Fruit fly (Drosophila melanogaster) whole organism, embryonic: Measurements from ENCODE around the gene Ldaf1.

Source experiments
- Ada2b ChIP-seq: fragments of 200-800 bp; sonication (Bioruptor generic); IDR thresholded peaks from 2 replicates; pipeline ENCODE4 v1.3.6; 2022; ENCODE audit warnings: missing biosample characterization, missing genetic modification characterization
- Atf-2 ChIP-seq: fragments of 200-800 bp; sonication (Bioruptor generic); optimal IDR thresholded peaks from 2 replicates; lab custom pipeline; 2016; ENCODE audit warnings: missing biosample characterization, missing genetic modification characterization
- CG1024 ChIP-seq: fragments of 200-800 bp; sonication (Bioruptor generic); IDR thresholded peaks from 2 replicates; pipeline ENCODE4 v1.3.6; 2022; ENCODE audit warnings: missing biosample characterization, missing genetic modification characterization
- CG10654 ChIP-seq: fragments of 200-800 bp; sonication (Bioruptor generic); optimal IDR thresholded peaks from 2 replicates; lab custom pipeline; 2016; ENCODE audit warnings: missing biosample characterization, missing genetic modification characterization
- CG10959 ChIP-seq: fragments of 200-800 bp; sonication (Bioruptor generic); IDR thresholded peaks from 2 replicates; pipeline ENCODE4 v1.3.6; 2022; ENCODE audit warnings: missing biosample characterization, missing genetic modification characterization
- CG12391 ChIP-seq: fragments of 200-800 bp; sonication (Bioruptor generic); optimal IDR thresholded peaks from 3 replicates; lab custom pipeline; 2018; ENCODE audit warnings: missing biosample characterization, mild to moderate bottlenecking, missing genetic modification characterization, moderate library complexity
- CG12942 ChIP-seq: fragments of 200-800 bp; sonication (Bioruptor generic); optimal IDR thresholded peaks from 3 replicates; lab custom pipeline; 2016; ENCODE audit warnings: missing biosample characterization, missing genetic modification characterization
- CG13894 ChIP-seq: fragments of 200-800 bp; sonication (Bioruptor generic); optimal IDR thresholded peaks from 3 replicates; lab custom pipeline; 2018; ENCODE audit warnings: missing biosample characterization, mild to moderate bottlenecking, missing genetic modification characterization, moderate library complexity
- CG15269 ChIP-seq: fragments of 200-800 bp; sonication (Bioruptor generic); optimal IDR thresholded peaks from 2 replicates; lab custom pipeline; 2018; ENCODE audit warnings: missing biosample characterization, mild to moderate bottlenecking, missing genetic modification characterization, moderate library complexity
- CG17568 ChIP-seq: fragments of 200-800 bp; sonication (Bioruptor generic); optimal IDR thresholded peaks from 2 replicates; lab custom pipeline; 2018; ENCODE audit warnings: missing biosample characterization, mild to moderate bottlenecking, missing genetic modification characterization, moderate library complexity
- CG2678 ChIP-seq: fragments of 200-800 bp; sonication (Bioruptor generic); optimal IDR thresholded peaks from 3 replicates; lab custom pipeline; 2019; ENCODE audit warnings: missing biosample characterization, mild to moderate bottlenecking, missing genetic modification characterization, moderate library complexity
- CG4404 ChIP-seq: fragments of 200-800 bp; sonication (Bioruptor generic); IDR thresholded peaks from 2 replicates; pipeline ENCODE4 v1.3.6; 2022; ENCODE audit warnings: missing biosample characterization, missing genetic modification characterization
- CG6272 ChIP-seq: fragments of 200-800 bp; sonication (Bioruptor generic); IDR thresholded peaks from 2 replicates; pipeline ENCODE4 v1.3.6; 2022; ENCODE audit warnings: missing biosample characterization, missing genetic modification characterization
- CG6689 ChIP-seq: fragments of 200-800 bp; sonication (Bioruptor generic); IDR thresholded peaks from 2 replicates; pipeline ENCODE4 v1.3.6; 2022; ENCODE audit warnings: missing biosample characterization, missing genetic modification characterization
- CG7839 ChIP-seq: fragments of 200-800 bp; sonication (Bioruptor generic); optimal IDR thresholded peaks from 3 replicates; lab custom pipeline; 2018; ENCODE audit warnings: missing biosample characterization, mild to moderate bottlenecking, missing genetic modification characterization, moderate library complexity
- CHES-1-like ChIP-seq: fragments of 200-800 bp; sonication (Bioruptor generic); optimal IDR thresholded peaks from 2 replicates; lab custom pipeline; 2016; ENCODE audit warnings: missing biosample characterization, missing genetic modification characterization
- D19B ChIP-seq: fragments of 200-800 bp; sonication (Bioruptor generic); optimal IDR thresholded peaks from 2 replicates; lab custom pipeline; 2017; ENCODE audit warnings: missing biosample characterization, mild to moderate bottlenecking, missing genetic modification characterization
- Dad ChIP-seq: fragments of 200-800 bp; sonication (Bioruptor generic); optimal IDR thresholded peaks from 3 replicates; lab custom pipeline; 2016; ENCODE audit warnings: missing biosample characterization, missing genetic modification characterization
- Dp ChIP-seq: fragments of 200-800 bp; sonication (Bioruptor generic); optimal IDR thresholded peaks from 2 replicates; lab custom pipeline; 2018; ENCODE audit warnings: missing biosample characterization, mild to moderate bottlenecking, missing genetic modification characterization, moderate library complexity
- Ets65A ChIP-seq: fragments of 200-800 bp; sonication (Bioruptor generic); peaks from one replicate; lab custom pipeline; 2016; ENCODE audit warnings: missing biosample characterization, missing genetic modification characterization
- Fer3 ChIP-seq: fragments of 200-800 bp; sonication (Bioruptor generic); optimal IDR thresholded peaks from 2 replicates; lab custom pipeline; 2018; ENCODE audit warnings: missing biosample characterization, mild to moderate bottlenecking, missing genetic modification characterization, moderate library complexity
- H15 ChIP-seq: fragments of 200-800 bp; sonication (Bioruptor generic); IDR thresholded peaks from 3 replicates; pipeline ENCODE4 v1.3.6; 2022; ENCODE audit warnings: missing biosample characterization, missing genetic modification characterization
- Hr3 ChIP-seq: fragments of 200-800 bp; sonication (Bioruptor generic); optimal IDR thresholded peaks from 3 replicates; lab custom pipeline; 2016; ENCODE audit warnings: missing biosample characterization, missing genetic modification characterization
- Meics ChIP-seq: fragments of 200-800 bp; sonication (Bioruptor generic); optimal IDR thresholded peaks from 2 replicates; lab custom pipeline; 2017; ENCODE audit warnings: missing biosample characterization, mild to moderate bottlenecking, missing genetic modification characterization
- Nf-YB ChIP-seq: fragments of 200-800 bp; sonication (Bioruptor generic); optimal IDR thresholded peaks from 3 replicates; lab custom pipeline; 2019; ENCODE audit warnings: missing biosample characterization, mild to moderate bottlenecking, missing genetic modification characterization, moderate library complexity
- Stat92E ChIP-seq, 3 experiments: fragments of >200 bp in 2 of 3; fragments of 200-800 bp in 1 of 3; sonication (Bioruptor generic) in 1 of 3; optimal IDR thresholded peaks; 2 replicates each; lab custom pipeline; 2017 to 2019; ENCODE audit warnings: missing biosample characterization in 3 of 3, missing genetic modification characterization in 3 of 3, mild to moderate bottlenecking in 1 of 3, moderate library complexity in 1 of 3
- Trl ChIP-seq, 3 experiments: fragments of >200 bp in 2 of 3; fragments of 200-800 bp in 1 of 3; sonication (Bioruptor generic) in 1 of 3; optimal IDR thresholded peaks; 2 replicates in 1 of 3; 3 replicates in 2 of 3; lab custom pipeline; 2016 to 2017; ENCODE audit warnings: missing biosample characterization in 1 of 3, missing genetic modification characterization in 1 of 3
- YL-1 ChIP-seq: fragments of 200-800 bp; sonication (Bioruptor generic); optimal IDR thresholded peaks from 3 replicates; lab custom pipeline; 2017; ENCODE audit warnings: missing biosample characterization, mild to moderate bottlenecking, missing genetic modification characterization
- al ChIP-seq: fragments of 200-800 bp; sonication (Bioruptor generic); IDR thresholded peaks from 2 replicates; pipeline ENCODE4 v1.3.6; 2022; ENCODE audit warnings: missing biosample characterization, missing genetic modification characterization
- chif ChIP-seq, 2 experiments: fragments of 200-800 bp; sonication (Bioruptor generic); optimal IDR thresholded peaks; 3 replicates each; lab custom pipeline; 2016; ENCODE audit warnings: missing biosample characterization in 2 of 2, missing genetic modification characterization in 2 of 2
- ci ChIP-seq: fragments of 200-800 bp; sonication (Bioruptor generic); IDR thresholded peaks from 3 replicates; pipeline ENCODE4 v1.3.6; 2022; ENCODE audit warnings: missing biosample characterization, missing genetic modification characterization
- croc ChIP-seq: fragments of 200-800 bp; sonication (Bioruptor generic); conservative IDR thresholded peaks from 3 replicates; pipeline ENCODE4 v1.3.6; 2022; ENCODE audit warnings: missing biosample characterization, missing genetic modification characterization
- grau ChIP-seq: fragments of 200-800 bp; optimal IDR thresholded peaks from 3 replicates; lab custom pipeline; 2019; ENCODE audit warnings: missing biosample characterization, mild to moderate bottlenecking, missing genetic modification characterization, moderate library complexity
- her ChIP-seq: fragments of 200-800 bp; sonication (Bioruptor generic); optimal IDR thresholded peaks from 2 replicates; lab custom pipeline; 2016; ENCODE audit warnings: missing biosample characterization, missing genetic modification characterization
- insv ChIP-seq, 2 experiments: fragments of 200-800 bp; sonication (Bioruptor generic); optimal IDR thresholded peaks; 3 replicates each; lab custom pipeline; 2016 to 2018; ENCODE audit warnings: missing biosample characterization in 2 of 2, missing genetic modification characterization in 2 of 2
- lab ChIP-seq: fragments of 200-800 bp; sonication (Bioruptor generic); optimal IDR thresholded peaks from 3 replicates; lab custom pipeline; 2017; ENCODE audit warnings: missing biosample characterization, missing genetic modification characterization, mild to moderate bottlenecking, moderate library complexity, missing genetic modification reagents
- org-1 ChIP-seq: fragments of 200-800 bp; sonication (Bioruptor generic); optimal IDR thresholded peaks from 2 replicates; lab custom pipeline; 2017; ENCODE audit warnings: missing biosample characterization, missing genetic modification characterization
- pita ChIP-seq: fragments of 200-800 bp; sonication (Bioruptor generic); optimal IDR thresholded peaks from 2 replicates; lab custom pipeline; 2017; ENCODE audit warnings: missing biosample characterization, mild to moderate bottlenecking, missing genetic modification characterization
- repo ChIP-seq: fragments of 200-800 bp; sonication (Bioruptor generic); optimal IDR thresholded peaks from 2 replicates; lab custom pipeline; 2016; ENCODE audit warnings: missing biosample characterization, missing genetic modification characterization
- scrt ChIP-seq: fragments of 200-800 bp; sonication (Bioruptor generic); optimal IDR thresholded peaks from 2 replicates; lab custom pipeline; 2018; ENCODE audit warnings: missing biosample characterization, mild to moderate bottlenecking, missing genetic modification characterization, moderate library complexity
- sr ChIP-seq: fragments of 200-800 bp; sonication (Bioruptor generic); IDR thresholded peaks from 3 replicates; pipeline ENCODE4 v1.3.6; 2022; ENCODE audit warnings: missing biosample characterization, missing genetic modification characterization
- ssp ChIP-seq: fragments of 200-800 bp; sonication (Bioruptor generic); IDR thresholded peaks from 2 replicates; pipeline ENCODE4 v1.3.6; 2022; ENCODE audit warnings: missing biosample characterization, missing genetic modification characterization
- tin ChIP-seq: fragments of 200-800 bp; sonication (Bioruptor generic); optimal IDR thresholded peaks from 3 replicates; lab custom pipeline; 2016; ENCODE audit warnings: missing biosample characterization, missing genetic modification characterization
- twi ChIP-seq: fragments of 200-800 bp; optimal IDR thresholded peaks from 2 replicates; lab custom pipeline; 2019; ENCODE audit warnings: missing biosample characterization, mild to moderate bottlenecking, missing genetic modification characterization, moderate library complexity
- wdn ChIP-seq: fragments of 200-800 bp; sonication (Bioruptor generic); IDR thresholded peaks from 2 replicates; pipeline ENCODE4 v1.3.6; 2022; ENCODE audit warnings: missing biosample characterization, missing genetic modification characterization
- zf30C ChIP-seq: fragments of 200-800 bp; sonication (Bioruptor generic); optimal IDR thresholded peaks from 3 replicates; lab custom pipeline; 2018; ENCODE audit warnings: missing biosample characterization, mild to moderate bottlenecking, missing genetic modification characterization
- zfh1 ChIP-seq: fragments of 200-800 bp; sonication (Bioruptor generic); IDR thresholded peaks from 3 replicates; pipeline ENCODE4 v1.3.6; 2022; ENCODE audit warnings: missing biosample characterization, missing genetic modification characterization
- zfh2 ChIP-seq: fragments of 200-800 bp; sonication (Bioruptor generic); optimal IDR thresholded peaks from 2 replicates; lab custom pipeline; 2016; ENCODE audit warnings: missing biosample characterization, missing genetic modification characterization

The Ldaf1 gene

dm6 chrX:1944245-1945114, 42.8 kb upstream of the Ldaf1 start (continued):
- TF ChIP-seq ssp = peak; percentile 42; the same call in 1 of the 2 replicates
- no peak for TF ChIP-seq insv (GFP tag; optimal IDR thresholded peaks at IDR 0.05; lab: Kevin White, UChicago)
- TF ChIP-seq Stat92E (GFP tag; optimal IDR thresholded peaks at IDR 0.05; lab: Kevin White, UChicago) = no peak
- TF ChIP-seq zfh2 (GFP tag; lab: Kevin White, UChicago) = peak; percentile 58
- TF ChIP-seq CG6272 (GFP tag; lab: Robert Waterston, UW) = peak; percentile 54; the same call in 1 of the 2 replicates
- peak; percentile 52 for TF ChIP-seq CG6689 (GFP tag; lab: Robert Waterston, UW)
- TF ChIP-seq tin (GFP tag; lab: Kevin White, UChicago) = peak; percentile 26
- TF ChIP-seq CG2678 (tag; lab: Kevin White, UChicago) = peak; percentile 60
- peak; percentile 69 for TF ChIP-seq CG17568 (GFP tag; lab: Kevin White, UChicago)
- TF ChIP-seq org-1 = peak; percentile 39
- TF ChIP-seq Nf-YB (GFP tag; lab: Kevin White, UChicago) = no peak
- peak; percentile 38 for TF ChIP-seq CG15269 (tag; lab: Kevin White, UChicago)
- TF ChIP-seq grau (tag; lab: Kevin White, UChicago) = peak; percentile 52
- TF ChIP-seq Hr3 (GFP tag; lab: Kevin White, UChicago) = peak; percentile 20
- TF ChIP-seq pita = no peak
- peak; percentile 55; the same call in 1 of the 2 replicates for TF ChIP-seq wdn (GFP tag; lab: Robert Waterston, UW)
- peak; percentile 61 for TF ChIP-seq lab
- TF ChIP-seq Fer3 (tag; lab: Kevin White, UChicago) = peak; percentile 42
- TF ChIP-seq scrt (GFP tag; lab: Kevin White, UChicago) = peak; percentile 46
- peak; percentile 28 for TF ChIP-seq twi (tag; lab: Kevin White, UChicago)
- peak; percentile 45; the same call in 1 of the 2 replicates for TF ChIP-seq Ada2b (GFP tag; lab: Robert Waterston, UW)
- TF ChIP-seq CG4404 (GFP tag; lab: Robert Waterston, UW) = peak; percentile 39; the same call in 1 of the 2 replicates
- no peak for TF ChIP-seq al
- no peak for TF ChIP-seq Dp (GFP tag; lab: Kevin White, UChicago)
- peak; percentile 16 for TF ChIP-seq CG12391 (tag; lab: Kevin White, UChicago)
- TF ChIP-seq CG13894 (tag; lab: Kevin White, UChicago) = peak; percentile 47
- no peak for TF ChIP-seq zf30C (GFP tag; lab: Kevin White, UChicago)
- TF ChIP-seq ci (GFP tag; lab: Robert Waterston, UW) = peak; percentile 73; the same call in 2 of the 3 replicates
- no peak for TF ChIP-seq YL-1 (GFP tag; lab: Kevin White, UChicago)
- TF ChIP-seq Meics (GFP tag; lab: Kevin White, UChicago) = no peak
- TF ChIP-seq CHES-1-like (GFP tag; lab: Kevin White, UChicago) = no peak
- TF ChIP-seq Trl (optimal IDR thresholded peaks at IDR 0.05; lab: Kevin White, UChicago) = no peak
- peak; percentile 18 for TF ChIP-seq Trl (GFP tag; optimal IDR thresholded peaks at IDR 0.05; lab: Kevin White, UChicago)
- TF ChIP-seq Dad = peak; percentile 20
- no peak for TF ChIP-seq CG10959 (GFP tag; lab: Robert Waterston, UW)
- peak; percentile 49 for TF ChIP-seq CG7839 (tag; lab: Kevin White, UChicago)
- TF ChIP-seq sr (GFP tag; lab: Robert Waterston, UW) = no peak
- peak; percentile 49 for TF ChIP-seq CG10654 (GFP tag; lab: Kevin White, UChicago)
- peak; percentile 63; the same call in 2 of the 3 replicates for TF ChIP-seq zfh1 (GFP tag; lab: Robert Waterston, UW)
- TF ChIP-seq croc (GFP tag; lab: Robert Waterston, UW) = peak; percentile 50; the same call in 2 of the 3 replicates
- TF ChIP-seq Ets65A (GFP tag; lab: Kevin White, UChicago) = peak; percentile 93
- peak; percentile 4 for TF ChIP-seq repo (GFP tag; lab: Kevin White, UChicago)
- peak; percentile 42; the same call in 1 of the 2 replicates for TF ChIP-seq CG1024
- TF ChIP-seq CG12942 (GFP tag; lab: Kevin White, UChicago) = peak; percentile 31
- no peak for TF ChIP-seq D19B (GFP tag; lab: Kevin White, UChicago)
- no peak for TF ChIP-seq Atf-2 (GFP tag; lab: Kevin White, UChicago)
- TF ChIP-seq H15 (GFP tag; lab: Robert Waterston, UW) = peak; percentile 48; the same call in 2 of the 3 replicates
- peak; percentile 5 to 14 for TF ChIP-seq chif (GFP tag; optimal IDR thresholded peaks at IDR 0.05; lab: Kevin White, UChicago)
- peak; percentile 74 for TF ChIP-seq her (GFP tag; lab: Kevin White, UChicago)
